Worm (Caenorhabditis elegans) whole organism, L4 larva: ENCODE data around the gene Y75B8A.8.

ENCODE experiments used
- D1046.2 ChIP-seq: fragments of 200-800 bp; sonication (Bioruptor generic); IDR thresholded peaks from 2 replicates; pipeline ENCODE4 v1.3.6; 2022; ENCODE audit warnings: missing genetic modification characterization, missing compliant biosample characterization
- F26F4.8 ChIP-seq: fragments of 200-800 bp; sonication (Bioruptor generic); conservative IDR thresholded peaks from 2 replicates; pipeline ENCODE4 v1.3.6; 2022; ENCODE audit warnings: missing genetic modification characterization, missing compliant biosample characterization
- R02D3.7 ChIP-seq: fragments of 150-350 bp; sonication (generic microtip); optimal IDR thresholded peaks from 3 replicates; lab custom pipeline; 2014; ENCODE audit warnings: missing biosample characterization, missing genetic modification characterization
- T20F7.1 ChIP-seq: fragments of 200-800 bp; sonication (Bioruptor generic); optimal IDR thresholded peaks from 2 replicates; lab custom pipeline; 2018; ENCODE audit warnings: mild to moderate bottlenecking, missing genetic modification characterization, missing compliant biosample characterization
- Y105C5A.15 ChIP-seq: fragments of 200-800 bp; sonication (Bioruptor generic); IDR thresholded peaks from 2 replicates; pipeline ENCODE4 v1.3.6; 2022; ENCODE audit warnings: missing genetic modification characterization, missing compliant biosample characterization
- Y75B8A.6 ChIP-seq: fragments of 200-800 bp; sonication (Bioruptor generic); IDR thresholded peaks from 2 replicates; pipeline ENCODE4 v1.3.6; 2022; ENCODE audit warnings: missing genetic modification reagents, missing genetic modification characterization, missing compliant biosample characterization
- ZK337.2 ChIP-seq: fragments of 200-800 bp; sonication (Bioruptor generic); IDR thresholded peaks from 2 replicates; pipeline ENCODE4 v1.3.6; 2022; ENCODE audit warnings: missing genetic modification reagents, missing genetic modification characterization, missing compliant biosample characterization
- aly-2 ChIP-seq: sonication (generic microtip); optimal IDR thresholded peaks from 2 replicates; lab custom pipeline; 2018; ENCODE audit warnings: missing biosample characterization, missing genetic modification characterization
- ama-1 ChIP-seq: fragments of 150-350 bp; optimal IDR thresholded peaks from 2 replicates; lab custom pipeline; 2014; ENCODE audit warnings: inconsistent platforms, mixed read lengths
- ceh-32 ChIP-seq: sonication (generic microtip); optimal IDR thresholded peaks from 2 replicates; lab custom pipeline; 2016; ENCODE audit warnings: mild to moderate bottlenecking, missing genetic modification characterization, missing compliant biosample characterization; ENCODE audit not compliant: poor library complexity
- ceh-62 ChIP-seq: sonication (generic microtip); optimal IDR thresholded peaks from 2 replicates; lab custom pipeline; 2017; ENCODE audit warnings: missing biosample characterization, missing genetic modification characterization
- ces-1 ChIP-seq: fragments of 150-350 bp; sonication (generic microtip); optimal IDR thresholded peaks from 4 replicates; lab custom pipeline; 2014; ENCODE audit warnings: missing biosample characterization, missing genetic modification reagents, missing genetic modification characterization
- ctbp-1 ChIP-seq: fragments of 200-800 bp; sonication (Bioruptor generic); IDR thresholded peaks from 2 replicates; pipeline ENCODE4 v1.3.6; 2022; ENCODE audit warnings: missing genetic modification reagents, missing genetic modification characterization, missing compliant biosample characterization
- daf-12 ChIP-seq: fragments of 150-350 bp; optimal IDR thresholded peaks from 2 replicates; lab custom pipeline; 2014; ENCODE audit warnings: missing biosample characterization, missing genetic modification reagents, missing genetic modification characterization
- daf-16 ChIP-seq, 3 experiments: sonication (generic microtip); optimal IDR thresholded peaks; 2 replicates each; lab custom pipeline; 2016 to 2017; ENCODE audit warnings: missing genetic modification characterization in 3 of 3, missing genetic modification reagents in 3 of 3, mild to moderate bottlenecking in 2 of 3, missing compliant biosample characterization in 2 of 3, missing biosample characterization in 1 of 3, moderate library complexity in 1 of 3
- dmd-8 ChIP-seq: fragments of 200-800 bp; sonication (Bioruptor generic); IDR thresholded peaks from 2 replicates; pipeline ENCODE4 v1.3.6; 2022; ENCODE audit warnings: missing genetic modification characterization, missing compliant biosample characterization
- dpl-1 ChIP-seq: fragments of 150-350 bp; optimal IDR thresholded peaks from 2 replicates; lab custom pipeline; 2014; ENCODE audit warnings: missing biosample characterization, missing genetic modification reagents, missing genetic modification characterization
- egl-27 ChIP-seq: sonication (generic microtip); optimal IDR thresholded peaks from 3 replicates; lab custom pipeline; 2017; ENCODE audit warnings: missing biosample characterization, missing genetic modification reagents, missing genetic modification characterization
- hlh-11 ChIP-seq: fragments of 200-800 bp; sonication (Bioruptor generic); optimal IDR thresholded peaks from 2 replicates; lab custom pipeline; 2018; ENCODE audit warnings: mild to moderate bottlenecking, missing genetic modification characterization, missing compliant biosample characterization
- jun-1 ChIP-seq: fragments of 150-350 bp; optimal IDR thresholded peaks from 2 replicates; lab custom pipeline; 2014; ENCODE audit warnings: missing biosample characterization, missing genetic modification reagents, missing genetic modification characterization
- lim-7 ChIP-seq: fragments of 200-800 bp; sonication (Bioruptor generic); IDR thresholded peaks from 2 replicates; pipeline ENCODE4 v1.3.6; 2022; ENCODE audit warnings: missing genetic modification characterization, missing compliant biosample characterization
- lin-13 ChIP-seq: fragments of 150-350 bp; optimal IDR thresholded peaks from 2 replicates; lab custom pipeline; 2014; ENCODE audit warnings: missing biosample characterization, missing genetic modification reagents, missing genetic modification characterization
- lin-15B ChIP-seq: fragments of 150-350 bp; sonication (generic microtip); optimal IDR thresholded peaks from 3 replicates; lab custom pipeline; 2014; ENCODE audit warnings: missing biosample characterization, missing genetic modification characterization
- mdl-1 ChIP-seq, 2 experiments: fragments of 150-350 bp in 1 of 2; sonication (generic microtip) in 1 of 2; optimal IDR thresholded peaks; 2 replicates each; lab custom pipeline; 2014 to 2017; ENCODE audit warnings: missing biosample characterization in 2 of 2, missing genetic modification characterization in 2 of 2
- mdt-29 ChIP-seq: fragments of 200-800 bp; sonication (Bioruptor generic); IDR thresholded peaks from 2 replicates; pipeline ENCODE4 v1.3.6; 2022; ENCODE audit warnings: missing genetic modification reagents, missing genetic modification characterization, missing compliant biosample characterization
- mep-1 ChIP-seq: fragments of 150-350 bp; sonication (generic microtip); optimal IDR thresholded peaks from 3 replicates; lab custom pipeline; 2014; ENCODE audit warnings: missing biosample characterization, missing genetic modification characterization
- mxl-2 ChIP-seq: fragments of 200-800 bp; sonication (Bioruptor generic); conservative IDR thresholded peaks from 2 replicates; pipeline ENCODE4 v1.3.6; 2022; ENCODE audit warnings: missing genetic modification reagents, missing genetic modification characterization, missing compliant biosample characterization
- nhr-111 ChIP-seq: fragments of 200-800 bp; sonication (Bioruptor generic); optimal IDR thresholded peaks from 2 replicates; lab custom pipeline; 2018; ENCODE audit warnings: mild to moderate bottlenecking, missing genetic modification characterization, missing compliant biosample characterization
- nhr-237 ChIP-seq: sonication (generic microtip); optimal IDR thresholded peaks from 2 replicates; lab custom pipeline; 2017; ENCODE audit warnings: missing biosample characterization, missing genetic modification characterization
- nhr-25 ChIP-seq: sonication (generic microtip); optimal IDR thresholded peaks from 2 replicates; lab custom pipeline; 2017; ENCODE audit warnings: missing genetic modification characterization, mild to moderate bottlenecking, missing compliant biosample characterization, antibody characterized with exemption, moderate library complexity, borderline replicate concordance; ENCODE audit not compliant: insufficient read depth
- nhr-42 ChIP-seq: fragments of 200-800 bp; sonication (Bioruptor generic); IDR thresholded peaks from 2 replicates; pipeline ENCODE4 v1.3.6; 2022; ENCODE audit warnings: missing genetic modification characterization, missing compliant biosample characterization
- nhr-6 ChIP-seq: fragments of 150-350 bp; optimal IDR thresholded peaks from 2 replicates; lab custom pipeline; 2014; ENCODE audit warnings: missing biosample characterization, missing genetic modification characterization
- nhr-77 ChIP-seq: fragments of 150-350 bp; optimal IDR thresholded peaks from 2 replicates; lab custom pipeline; 2014; ENCODE audit warnings: missing biosample characterization, missing genetic modification characterization
- php-3 ChIP-seq: fragments of 200-800 bp; sonication (Bioruptor generic); IDR thresholded peaks from 2 replicates; pipeline ENCODE4 v1.3.6; 2022; ENCODE audit warnings: missing genetic modification reagents, missing genetic modification characterization, missing compliant biosample characterization
- rbr-2 ChIP-seq: sonication (generic microtip); optimal IDR thresholded peaks from 2 replicates; lab custom pipeline; 2016; ENCODE audit warnings: missing genotype, missing genetic modification characterization, missing compliant biosample characterization
- saeg-2 ChIP-seq: fragments of 200-800 bp; sonication (Bioruptor generic); IDR thresholded peaks from 2 replicates; pipeline ENCODE4 v1.3.6; 2022; ENCODE audit warnings: missing genetic modification reagents, missing genetic modification characterization, missing compliant biosample characterization
- set-16 ChIP-seq: fragments of 200-800 bp; sonication (Bioruptor generic); IDR thresholded peaks from 2 replicates; pipeline ENCODE4 v1.3.6; 2022; ENCODE audit warnings: missing genetic modification reagents, missing genetic modification characterization, missing compliant biosample characterization
- skn-1 ChIP-seq: fragments of 150-350 bp; optimal IDR thresholded peaks from 2 replicates; lab custom pipeline; 2014; ENCODE audit warnings: missing biosample characterization, missing genetic modification characterization
- snpc-4 ChIP-seq: fragments of 150-350 bp; optimal IDR thresholded peaks from 2 replicates; lab custom pipeline; 2014; ENCODE audit warnings: missing biosample characterization, missing genetic modification characterization
- spr-1 ChIP-seq: sonication (generic microtip); optimal IDR thresholded peaks from 2 replicates; lab custom pipeline; 2016; ENCODE audit warnings: mild to moderate bottlenecking, missing genetic modification characterization, missing compliant biosample characterization
- spr-3 ChIP-seq: fragments of 200-800 bp; sonication (Bioruptor generic); optimal IDR thresholded peaks from 2 replicates; lab custom pipeline; 2018; ENCODE audit warnings: mild to moderate bottlenecking, missing genetic modification characterization, missing compliant biosample characterization
- tag-97 ChIP-seq: fragments of 200-800 bp; sonication (Bioruptor generic); IDR thresholded peaks from 2 replicates; pipeline ENCODE4 v1.3.6; 2022; ENCODE audit warnings: missing genetic modification characterization, missing compliant biosample characterization
- unc-130 ChIP-seq: sonication (generic microtip); optimal IDR thresholded peaks from 2 replicates; lab custom pipeline; 2016; ENCODE audit warnings: missing genetic modification reagents, missing genetic modification characterization, missing compliant biosample characterization
- unc-39 ChIP-seq: sonication (generic microtip); optimal IDR thresholded peaks from 2 replicates; lab custom pipeline; 2017; ENCODE audit warnings: missing biosample characterization, missing genetic modification characterization
- unc-62 ChIP-seq, 3 experiments: fragments of 150-350 bp in 1 of 3; sonication (generic microtip); optimal IDR thresholded peaks in 2 of 3; peaks in 1 of 3; 1 replicate in 1 of 3; 2 replicates in 2 of 3; lab custom pipeline; 2014 to 2017; ENCODE audit warnings: missing biosample characterization in 3 of 3, missing genetic modification characterization in 3 of 3, missing genetic modification reagents in 3 of 3, missing genotype in 1 of 3
- vab-7 ChIP-seq: fragments of 200-800 bp; sonication (Bioruptor generic); IDR thresholded peaks from 2 replicates; pipeline ENCODE4 v1.3.6; 2022; ENCODE audit warnings: missing genetic modification reagents, missing genetic modification characterization, missing compliant biosample characterization
- zag-1 ChIP-seq: fragments of 150-350 bp; optimal IDR thresholded peaks from 2 replicates; lab custom pipeline; 2014; ENCODE audit warnings: missing biosample characterization, missing genetic modification characterization
- zfp-3 ChIP-seq: fragments of 200-800 bp; sonication (Bioruptor generic); conservative IDR thresholded peaks from 2 replicates; pipeline ENCODE4 v1.3.6; 2022; ENCODE audit warnings: missing genetic modification reagents, missing genetic modification characterization, missing compliant biosample characterization
- zip-11 ChIP-seq: fragments of 200-800 bp; sonication (Bioruptor generic); IDR thresholded peaks from 2 replicates; pipeline ENCODE4 v1.3.6; 2022; ENCODE audit warnings: missing genetic modification characterization, missing compliant biosample characterization
- zip-2 ChIP-seq: fragments of 150-350 bp; optimal IDR thresholded peaks from 2 replicates; lab custom pipeline; 2014; ENCODE audit warnings: missing biosample characterization, missing genetic modification characterization
- ztf-7 ChIP-seq: fragments of 150-350 bp; optimal IDR thresholded peaks from 2 replicates; lab custom pipeline; 2014; ENCODE audit warnings: missing biosample characterization, missing genetic modification characterization

Gene Y75B8A.8

DNA sequence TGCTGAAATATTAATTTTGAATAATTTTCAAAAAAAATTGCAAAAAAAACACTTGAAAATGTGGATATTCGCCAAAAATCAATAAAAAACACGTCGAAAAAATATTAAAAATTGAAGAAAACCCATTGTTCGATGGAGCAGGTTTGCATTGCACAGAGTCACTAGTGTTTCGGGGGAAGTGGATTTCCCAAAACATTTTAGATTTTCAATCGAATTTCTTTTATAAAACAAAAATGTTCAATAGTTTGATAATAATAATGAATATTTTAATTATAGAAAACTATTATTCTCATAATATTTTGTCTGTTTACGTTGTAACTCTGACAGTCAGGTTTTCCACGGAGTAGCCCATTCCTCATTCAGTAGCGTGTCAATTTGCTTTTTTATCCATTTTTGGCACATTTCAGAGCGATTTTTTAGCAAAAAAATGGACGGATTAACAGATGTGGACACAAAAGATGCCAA lies 58.1 kb downstream of the Y75B8A.8 start, which contains the start of the genes gex-4 and gphr-1 (continued):
- no peak for TF ChIP-seq unc-62 (GFP tag; optimal IDR thresholded peaks at IDR 0.05 in 1 of 2; lab: Kevin White, UChicago)
- no peak for TF ChIP-seq unc-62 (tag; optimal IDR thresholded peaks at IDR 0.05; lab: Kevin White, UChicago)
- TF ChIP-seq php-3 (GFP tag; lab: Robert Waterston, UW): no peak
- peak; percentile 16 for TF ChIP-seq nhr-77
- TF ChIP-seq nhr-111 (GFP tag; lab: Kevin White, UChicago): no peak
- no peak for TF ChIP-seq ZK337.2 (GFP tag; lab: Robert Waterston, UW)
- no peak for TF ChIP-seq F26F4.8
- TF ChIP-seq hlh-11 (tag; lab: Kevin White, UChicago): no peak
- TF ChIP-seq R02D3.7 (tag; lab: Kevin White, UChicago): no peak
- TF ChIP-seq mdl-1 (tag; optimal IDR thresholded peaks at IDR 0.05; lab: Kevin White, UChicago): no peak
- no peak for TF ChIP-seq T20F7.1
- TF ChIP-seq mxl-2 (GFP tag; lab: Robert Waterston, UW): no peak
- TF ChIP-seq aly-2: no peak
- no peak for TF ChIP-seq ceh-62
- no peak for TF ChIP-seq tag-97 (GFP tag; lab: Robert Waterston, UW)
- TF ChIP-seq set-16 (GFP tag; lab: Robert Waterston, UW): no peak
- TF ChIP-seq nhr-25 (tag; lab: Kevin White, UChicago): no peak
- TF ChIP-seq daf-12 (tag; lab: Kevin White, UChicago): no peak
- TF ChIP-seq egl-27 (tag; lab: Kevin White, UChicago): no peak
- TF ChIP-seq unc-39 (tag; lab: Kevin White, UChicago): no peak
- no peak for TF ChIP-seq nhr-42 (GFP tag; lab: Robert Waterston, UW)
- no peak for TF ChIP-seq daf-16 (GFP tag; optimal IDR thresholded peaks at IDR 0.05; lab: Kevin White, UChicago)
- TF ChIP-seq daf-16 (tag; optimal IDR thresholded peaks at IDR 0.05; lab: Kevin White, UChicago): no peak
- TF ChIP-seq ztf-7 (tag; lab: Kevin White, UChicago): peak; percentile 5
- no peak for TF ChIP-seq lin-13
- no peak for TF ChIP-seq nhr-6
- TF ChIP-seq skn-1 (tag; lab: Kevin White, UChicago): no peak
- TF ChIP-seq snpc-4 (tag; lab: Kevin White, UChicago): no peak
- TF ChIP-seq rbr-2 (tag; lab: Kevin White, UChicago): no peak
- no peak for TF ChIP-seq zag-1 (tag; lab: Kevin White, UChicago)
- TF ChIP-seq ctbp-1 (GFP tag; lab: Robert Waterston, UW): no peak
- TF ChIP-seq spr-3: no peak
- no peak for TF ChIP-seq ama-1 (lab: Kevin White, UChicago)
- TF ChIP-seq dpl-1 (GFP tag; lab: Kevin White, UChicago): peak; percentile 52
- TF ChIP-seq dmd-8 (GFP tag; lab: Robert Waterston, UW): no peak
- no peak for TF ChIP-seq ces-1 (GFP tag; lab: Kevin White, UChicago)
- no peak for TF ChIP-seq unc-130
- TF ChIP-seq nhr-237 (tag; lab: Kevin White, UChicago): no peak
- no peak for TF ChIP-seq D1046.2 (GFP tag; lab: Robert Waterston, UW)
- no peak for TF ChIP-seq saeg-2 (GFP tag; lab: Robert Waterston, UW)
- TF ChIP-seq vab-7 (GFP tag; lab: Robert Waterston, UW): no peak
- TF ChIP-seq spr-1: no peak
- no peak for TF ChIP-seq zfp-3 (GFP tag; lab: Robert Waterston, UW)
- TF ChIP-seq mep-1 (tag; lab: Kevin White, UChicago): peak; percentile 51
- TF ChIP-seq zip-11 (GFP tag; lab: Robert Waterston, UW): no peak
- TF ChIP-seq jun-1: no peak
- no peak for TF ChIP-seq Y75B8A.6 (GFP tag; lab: Robert Waterston, UW)
- TF ChIP-seq lim-7 (GFP tag; lab: Robert Waterston, UW): no peak
- no peak for TF ChIP-seq Y105C5A.15 (GFP tag; lab: Robert Waterston, UW)
- no peak for TF ChIP-seq ceh-32
- no peak for TF ChIP-seq mdt-29 (GFP tag; lab: Robert Waterston, UW)
- no peak for TF ChIP-seq zip-2
- TF ChIP-seq lin-15B (tag; lab: Kevin White, UChicago): no peak
